Fruit fly (Drosophila melanogaster): Measurements from ENCODE around the gene Zaf1.

DNA sequence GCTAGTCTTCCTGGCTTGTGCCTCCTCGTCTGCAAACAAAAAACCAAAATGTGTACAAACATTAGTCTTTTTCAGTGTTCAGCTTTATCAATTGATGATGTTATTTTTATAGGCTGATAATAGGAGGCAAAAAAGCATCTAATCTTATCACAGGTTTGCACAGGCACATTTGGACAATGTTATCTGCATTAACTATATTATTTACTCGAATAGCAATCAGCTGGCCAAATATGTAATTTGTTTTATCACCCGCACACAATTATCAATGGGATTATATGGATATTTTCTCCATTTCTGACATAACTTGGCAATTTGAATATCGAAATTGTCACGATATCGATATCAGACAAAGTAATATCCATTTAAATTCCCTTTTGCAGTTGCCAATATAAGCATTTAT lies 12.1 kb upstream of the Zaf1 start:
- TF ChIP-seq br (GFP tag; optimal IDR thresholded peaks at IDR 0.05): no peak
- no peak for TF ChIP-seq h (GFP tag; optimal IDR thresholded peaks at IDR 0.05)
- TF ChIP-seq tai (GFP tag; optimal IDR thresholded peaks at IDR 0.05): no peak
- no peak for TF ChIP-seq CrebA (GFP tag; optimal IDR thresholded peaks at IDR 0.05; ENCODE audit: borderline replicate concordance)
- no peak for TF ChIP-seq Vsx2 (GFP tag; optimal IDR thresholded peaks at IDR 0.05; ENCODE audit: partially characterized antibody)
- no peak for TF ChIP-seq dl (GFP tag; optimal IDR thresholded peaks at IDR 0.05; ENCODE audit: insufficient read depth in 1 of 2, partially characterized antibody in 2 of 2)
- TF ChIP-seq dmrt93B (GFP tag; optimal IDR thresholded peaks at IDR 0.05): no peak
- no peak for TF ChIP-seq Jra (GFP tag; optimal IDR thresholded peaks at IDR 0.05)
- TF ChIP-seq rgr (GFP tag; optimal IDR thresholded peaks at IDR 0.05): no peak
- no peak for TF ChIP-seq CG32264 (GFP tag; optimal IDR thresholded peaks at IDR 0.05)
- no peak for TF ChIP-seq psq (GFP tag; optimal IDR thresholded peaks at IDR 0.05)
- TF ChIP-seq usp (GFP tag; optimal IDR thresholded peaks at IDR 0.05): no peak

Measured in whole organism, wandering third instar larva.